Worm (Caenorhabditis elegans) whole organism, late embryonic: ENCODE results near the gene apn-1.

ENCODE experiments used
- C08G9.2 ChIP-seq: sonication (generic microtip); optimal IDR thresholded peaks from 2 replicates; lab custom pipeline; 2016; ENCODE audit warnings: mild to moderate bottlenecking, missing genetic modification characterization, moderate library complexity, missing compliant biosample characterization
- K09A11.1 ChIP-seq: sonication (generic microtip); optimal IDR thresholded peaks from 2 replicates; lab custom pipeline; 2017; ENCODE audit warnings: antibody characterized with exemption, mild to moderate bottlenecking, missing genetic modification characterization, missing compliant biosample characterization; ENCODE audit not compliant: insufficient read depth
- Y22D7AL.16 ChIP-seq: sonication (generic microtip); optimal IDR thresholded peaks from 2 replicates; lab custom pipeline; 2016; ENCODE audit warnings: missing genetic modification characterization, missing compliant biosample characterization
- ceh-14 ChIP-seq: sonication (generic microtip); optimal IDR thresholded peaks from 2 replicates; lab custom pipeline; 2016; ENCODE audit warnings: missing genotype, missing genetic modification characterization, missing compliant biosample characterization
- ceh-19 ChIP-seq: fragments of 200-800 bp; sonication (Bioruptor generic); optimal IDR thresholded peaks from 2 replicates; lab custom pipeline; 2018; ENCODE audit warnings: mild to moderate bottlenecking, missing genetic modification characterization, missing compliant biosample characterization
- ceh-2 ChIP-seq: sonication (generic microtip); optimal IDR thresholded peaks from 2 replicates; lab custom pipeline; 2016; ENCODE audit warnings: missing genotype, missing genetic modification characterization, missing compliant biosample characterization
- ceh-30 ChIP-seq: fragments of 150-350 bp; optimal IDR thresholded peaks from 2 replicates; lab custom pipeline; 2014; ENCODE audit warnings: missing biosample characterization, missing genetic modification characterization
- ceh-6 ChIP-seq: fragments of 200-800 bp; sonication (Bioruptor generic); optimal IDR thresholded peaks from 2 replicates; lab custom pipeline; 2018; ENCODE audit warnings: mild to moderate bottlenecking, missing genetic modification characterization, missing compliant biosample characterization
- ceh-9 ChIP-seq: sonication (generic microtip); optimal IDR thresholded peaks from 2 replicates; lab custom pipeline; 2016; ENCODE audit warnings: mild to moderate bottlenecking, missing genetic modification characterization, inconsistent platforms, missing compliant biosample characterization
- che-1 ChIP-seq: sonication (generic microtip); optimal IDR thresholded peaks from 2 replicates; lab custom pipeline; 2016; ENCODE audit warnings: mild to moderate bottlenecking, missing genetic modification characterization, missing compliant biosample characterization
- elt-4 ChIP-seq: sonication (generic microtip); optimal IDR thresholded peaks from 2 replicates; lab custom pipeline; 2016; ENCODE audit warnings: missing genetic modification characterization, missing compliant biosample characterization
- eyg-1 ChIP-seq: sonication (generic microtip); optimal IDR thresholded peaks from 2 replicates; lab custom pipeline; 2016; ENCODE audit warnings: missing genotype, missing genetic modification characterization, missing compliant biosample characterization
- fax-1 ChIP-seq: sonication (generic microtip); optimal IDR thresholded peaks from 2 replicates; lab custom pipeline; 2016; ENCODE audit warnings: missing genotype, missing genetic modification characterization, missing compliant biosample characterization
- fkh-10 ChIP-seq: fragments of 150-350 bp; optimal IDR thresholded peaks from 2 replicates; lab custom pipeline; 2014; ENCODE audit warnings: missing biosample characterization, missing genetic modification reagents, missing genetic modification characterization
- gmeb-2 ChIP-seq: sonication (generic microtip); optimal IDR thresholded peaks from 2 replicates; lab custom pipeline; 2016; ENCODE audit warnings: missing genetic modification characterization, inconsistent platforms, missing compliant biosample characterization
- hlh-13 ChIP-seq: fragments of 200-800 bp; sonication (Bioruptor generic); optimal IDR thresholded peaks from 2 replicates; lab custom pipeline; 2018; ENCODE audit warnings: mild to moderate bottlenecking, missing genetic modification characterization, missing compliant biosample characterization
- hlh-8 ChIP-seq: sonication (generic microtip); optimal IDR thresholded peaks from 2 replicates; lab custom pipeline; 2016; ENCODE audit warnings: missing genotype, missing genetic modification characterization, missing compliant biosample characterization
- lim-6 ChIP-seq: sonication (generic microtip); optimal IDR thresholded peaks from 2 replicates; lab custom pipeline; 2016; ENCODE audit warnings: missing genetic modification characterization, missing compliant biosample characterization
- lin-11 ChIP-seq: fragments of 200-800 bp; sonication (Bioruptor generic); optimal IDR thresholded peaks from 2 replicates; lab custom pipeline; 2018; ENCODE audit warnings: mild to moderate bottlenecking, missing genetic modification characterization, missing compliant biosample characterization
- mec-3 ChIP-seq: sonication (generic microtip); optimal IDR thresholded peaks from 2 replicates; lab custom pipeline; 2016; ENCODE audit warnings: borderline replicate concordance, missing genetic modification characterization, missing compliant biosample characterization
- nfya-1 ChIP-seq: sonication (generic microtip); optimal IDR thresholded peaks from 2 replicates; lab custom pipeline; 2017; ENCODE audit warnings: missing genetic modification characterization, mild to moderate bottlenecking, missing compliant biosample characterization, antibody characterized with exemption, moderate library complexity
- nhr-11 ChIP-seq: fragments of 150-350 bp; optimal IDR thresholded peaks from 2 replicates; lab custom pipeline; 2014; ENCODE audit warnings: missing biosample characterization, missing genetic modification characterization
- npax-4 ChIP-seq: sonication (generic microtip); optimal IDR thresholded peaks from 2 replicates; lab custom pipeline; 2016; ENCODE audit warnings: missing genetic modification characterization, missing compliant biosample characterization
- odd-2 ChIP-seq: sonication (generic microtip); optimal IDR thresholded peaks from 2 replicates; lab custom pipeline; 2017; ENCODE audit warnings: antibody characterized with exemption, mild to moderate bottlenecking, missing genetic modification characterization, missing compliant biosample characterization
- pag-3 ChIP-seq: sonication (generic microtip); optimal IDR thresholded peaks from 2 replicates; lab custom pipeline; 2016; ENCODE audit warnings: missing compliant biosample characterization, missing genetic modification characterization, borderline replicate concordance
- pax-1 ChIP-seq: fragments of 150-350 bp; optimal IDR thresholded peaks from 2 replicates; lab custom pipeline; 2014; ENCODE audit warnings: missing biosample characterization, missing genetic modification characterization
- pha-2 ChIP-seq: sonication (generic microtip); optimal IDR thresholded peaks from 2 replicates; lab custom pipeline; 2017; ENCODE audit warnings: mild to moderate bottlenecking, missing genetic modification characterization, missing compliant biosample characterization
- pha-4 ChIP-seq: fragments of 150-350 bp; optimal IDR thresholded peaks from 2 replicates; lab custom pipeline; 2018; ENCODE audit warnings: missing biosample characterization, missing genetic modification reagents, missing genetic modification characterization
- pqm-1 ChIP-seq: sonication (generic microtip); optimal IDR thresholded peaks from 2 replicates; lab custom pipeline; 2016; ENCODE audit warnings: missing genetic modification characterization, missing compliant biosample characterization
- pros-1 ChIP-seq: fragments of 150-350 bp; optimal IDR thresholded peaks from 2 replicates; lab custom pipeline; 2014; ENCODE audit warnings: missing biosample characterization, missing genetic modification reagents, missing genetic modification characterization
- rnt-1 ChIP-seq: sonication (generic microtip); optimal IDR thresholded peaks from 2 replicates; lab custom pipeline; 2016; ENCODE audit warnings: missing genetic modification characterization, missing compliant biosample characterization
- sox-4 ChIP-seq: sonication (generic microtip); optimal IDR thresholded peaks from 2 replicates; lab custom pipeline; 2017; ENCODE audit warnings: mild to moderate bottlenecking, missing genetic modification characterization, inconsistent platforms, missing compliant biosample characterization
- syd-9 ChIP-seq: sonication (generic microtip); optimal IDR thresholded peaks from 2 replicates; lab custom pipeline; 2016; ENCODE audit warnings: mild to moderate bottlenecking, missing genetic modification characterization, moderate library complexity, missing compliant biosample characterization
- tbx-7 ChIP-seq: sonication (generic microtip); optimal IDR thresholded peaks from 2 replicates; lab custom pipeline; 2016; ENCODE audit warnings: missing genotype, missing genetic modification characterization, missing compliant biosample characterization
- unc-3 ChIP-seq, 2 experiments: fragments of 200-800 bp in 1 of 2; sonication (Bioruptor generic) in 1 of 2; sonication (generic microtip) in 1 of 2; conservative IDR thresholded peaks in 1 of 2; optimal IDR thresholded peaks in 1 of 2; 2 replicates each; pipeline versions ENCODE4 v1.3.6 to Lab custom; 2016 to 2022; ENCODE audit warnings: missing compliant biosample characterization in 2 of 2, missing genetic modification characterization in 2 of 2, missing genetic modification reagents in 1 of 2
- unc-55 ChIP-seq: sonication (generic microtip); optimal IDR thresholded peaks from 2 replicates; lab custom pipeline; 2017; ENCODE audit warnings: missing biosample characterization, missing genetic modification reagents, missing genetic modification characterization
- zip-5 ChIP-seq: sonication (generic microtip); optimal IDR thresholded peaks from 2 replicates; lab custom pipeline; 2016; ENCODE audit warnings: missing genetic modification characterization, missing compliant biosample characterization

apn-1 gene

DNA sequence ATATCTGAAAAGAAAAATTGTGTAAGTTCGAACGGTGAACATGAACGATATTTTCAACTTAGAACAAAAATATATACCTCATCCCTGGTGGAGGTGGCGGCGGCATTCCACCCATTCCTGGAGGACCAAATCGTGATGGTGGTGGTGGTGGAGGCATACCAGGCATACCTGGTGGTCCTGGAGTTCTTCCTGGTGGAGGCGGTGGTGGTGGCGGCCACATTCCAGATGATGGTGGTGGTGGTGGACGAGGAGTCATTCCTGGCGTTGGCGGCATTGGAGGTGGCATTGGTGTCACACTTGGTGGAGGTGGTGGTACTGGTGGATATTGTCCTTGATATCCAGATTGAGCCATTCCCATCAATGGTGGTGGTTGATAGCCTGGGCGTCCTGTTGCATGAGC lies 12.7 kb upstream of the apn-1 start:
- TF ChIP-seq tbx-7 (tag; lab: Kevin White, UChicago) (no peak), pag-3 (tag; lab: Kevin White, UChicago) (no peak), fax-1 (tag; lab: Kevin White, UChicago) (no peak), pros-1 (tag; lab: Kevin White, UChicago) (no peak), nfya-1 (no peak), gmeb-2 (tag; lab: Kevin White, UChicago) (no peak), pha-4 (no peak), odd-2 (tag; lab: Kevin White, UChicago) (no peak), che-1 (tag; lab: Kevin White, UChicago) (no peak), fkh-10 (GFP tag; lab: Kevin White, UChicago) (no peak), syd-9 (no peak), pha-2 (tag; lab: Kevin White, UChicago) (no peak), C08G9.2 (tag; lab: Kevin White, UChicago) (no peak), nhr-11 (tag; lab: Kevin White, UChicago) (no peak), eyg-1 (tag; lab: Kevin White, UChicago) (no peak), pax-1 (no peak), unc-3 (GFP tag; conservative IDR thresholded peaks at IDR 0.05; lab: Robert Waterston, UW) (no peak), unc-3 (tag; optimal IDR thresholded peaks at IDR 0.05; lab: Kevin White, UChicago) (no peak), npax-4 (no peak)

DNA sequence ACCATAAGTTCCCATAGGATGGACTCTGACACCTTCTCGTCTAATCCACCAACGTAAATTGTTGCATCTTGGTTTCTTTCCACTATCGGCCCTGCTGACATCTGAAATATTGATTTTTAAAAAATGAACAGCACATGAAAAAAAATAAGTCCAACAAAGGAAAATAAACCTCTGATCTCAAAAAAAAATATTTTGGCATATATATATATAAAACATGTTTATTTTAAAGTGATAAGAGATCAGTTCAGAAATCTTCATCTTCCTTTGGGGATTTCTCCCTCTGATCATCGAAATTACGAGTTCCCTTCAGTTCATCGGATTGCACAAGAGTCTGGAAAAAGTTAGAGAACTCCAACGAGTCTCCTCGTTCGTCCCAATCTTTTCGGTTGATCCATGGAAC lies 11.7 kb upstream of the apn-1 start, which contains the start of gene sap-49:
TSS of gene sap-49 (minus strand) at position 101 of the 400 bp plus-strand sequence.
- no peak for TF ChIP-seq Y22D7AL.16 (tag; lab: Kevin White, UChicago)
- no peak for TF ChIP-seq K09A11.1 (tag; lab: Kevin White, UChicago)
- TF ChIP-seq tbx-7 (tag; lab: Kevin White, UChicago): no peak
- TF ChIP-seq ceh-2 (tag; lab: Kevin White, UChicago): no peak
- no peak for TF ChIP-seq hlh-13 (GFP tag; lab: Kevin White, UChicago)
- no peak for TF ChIP-seq ceh-14
- no peak for TF ChIP-seq rnt-1 (tag; lab: Kevin White, UChicago)
- TF ChIP-seq pag-3 (tag; lab: Kevin White, UChicago): no peak
- TF ChIP-seq lin-11 (tag; lab: Kevin White, UChicago): no peak
- TF ChIP-seq gmeb-2 (tag; lab: Kevin White, UChicago): no peak
- no peak for TF ChIP-seq npax-4
- TF ChIP-seq ceh-9: no peak
- TF ChIP-seq eyg-1 (tag; lab: Kevin White, UChicago): no peak
- no peak for TF ChIP-seq mec-3 (tag; lab: Kevin White, UChicago)
- no peak for TF ChIP-seq ceh-30
- no peak for TF ChIP-seq elt-4 (tag; lab: Kevin White, UChicago)
- TF ChIP-seq ceh-19: no peak
- TF ChIP-seq pqm-1 (tag; lab: Kevin White, UChicago): no peak

DNA sequence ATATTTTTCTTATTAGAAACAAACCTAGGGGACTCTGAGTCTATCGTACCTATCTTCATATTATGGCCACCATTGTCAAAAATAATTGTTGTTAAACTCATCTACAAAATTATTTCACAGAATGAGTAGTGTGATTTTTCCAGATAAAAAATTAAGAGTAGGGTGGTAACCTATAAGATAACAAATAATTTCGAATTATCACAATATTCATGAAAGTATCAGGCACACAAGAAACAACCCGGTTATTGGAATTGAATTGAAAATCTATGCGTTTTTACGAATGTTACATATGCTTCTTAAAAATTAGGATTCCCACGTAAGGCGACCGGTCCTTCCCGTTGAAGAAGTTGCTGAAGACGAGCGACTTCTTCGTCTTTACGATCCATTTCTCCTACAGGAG lies 10.1 kb upstream of the apn-1 start, which contains the start of gene arp-6:
TSS of gene arp-6 (minus strand) at position 101 of the 400 bp plus-strand sequence.
- TF ChIP-seq fax-1 (tag; lab: Kevin White, UChicago) (no peak), Y22D7AL.16 (tag; lab: Kevin White, UChicago) (no peak), ceh-6 (GFP tag; lab: Kevin White, UChicago) (no peak), lim-6 (no peak), hlh-8 (tag; lab: Kevin White, UChicago) (no peak), unc-55 (GFP tag; lab: Kevin White, UChicago) (no peak), sox-4 (tag; lab: Kevin White, UChicago) (no peak), ceh-14 (no peak), unc-3 (GFP tag; conservative IDR thresholded peaks at IDR 0.05; lab: Robert Waterston, UW) (no peak), unc-3 (tag; optimal IDR thresholded peaks at IDR 0.05; lab: Kevin White, UChicago) (no peak), zip-5 (tag; lab: Kevin White, UChicago) (no peak)
